Fruit fly (Drosophila melanogaster) whole organism, prepupa: ENCODE results near the gene Hrd3.

Source experiments
- CG11762 ChIP-seq: fragments of 200-800 bp; sonication (Bioruptor generic); optimal IDR thresholded peaks from 3 replicates; lab custom pipeline; 2016; ENCODE audit warnings: missing biosample characterization, missing genetic modification characterization; ENCODE audit not compliant: insufficient read depth
- CG11902 ChIP-seq: fragments of 200-800 bp; sonication (Bioruptor generic); optimal IDR thresholded peaks from 3 replicates; lab custom pipeline; 2016; ENCODE audit warnings: missing biosample characterization, missing genetic modification characterization
- CG1621 ChIP-seq: fragments of 200-800 bp; sonication (Bioruptor generic); optimal IDR thresholded peaks from 3 replicates; lab custom pipeline; 2018; ENCODE audit warnings: missing biosample characterization, mild to moderate bottlenecking, missing genetic modification characterization
- CG16779 ChIP-seq: fragments of 200-800 bp; sonication (Bioruptor generic); optimal IDR thresholded peaks from 3 replicates; lab custom pipeline; 2017; ENCODE audit warnings: missing biosample characterization, mild to moderate bottlenecking, missing genetic modification characterization
- CG3032 ChIP-seq: fragments of 200-800 bp; optimal IDR thresholded peaks from 2 replicates; lab custom pipeline; 2019; ENCODE audit warnings: missing biosample characterization, mild to moderate bottlenecking, missing genetic modification characterization, moderate library complexity
- CG31627 ChIP-seq: fragments of 200-800 bp; sonication (Bioruptor generic); optimal IDR thresholded peaks from 3 replicates; lab custom pipeline; 2016; ENCODE audit warnings: missing biosample characterization, missing genetic modification characterization
- CG32006 ChIP-seq: fragments of 200-800 bp; sonication (Bioruptor generic); optimal IDR thresholded peaks from 3 replicates; lab custom pipeline; 2017; ENCODE audit warnings: missing biosample characterization, mild to moderate bottlenecking, missing genetic modification characterization
- CG34406 ChIP-seq: fragments of 200-800 bp; sonication (Bioruptor generic); optimal IDR thresholded peaks from 3 replicates; lab custom pipeline; 2016; ENCODE audit warnings: missing biosample characterization, missing genetic modification characterization
- CG3919 ChIP-seq: fragments of 200-800 bp; sonication (Bioruptor generic); optimal IDR thresholded peaks from 3 replicates; lab custom pipeline; 2016; ENCODE audit warnings: missing biosample characterization, missing genetic modification characterization
- CG4318 ChIP-seq: fragments of 200-800 bp; sonication (Bioruptor generic); optimal IDR thresholded peaks from 3 replicates; lab custom pipeline; 2017; ENCODE audit warnings: missing biosample characterization, mild to moderate bottlenecking, missing genetic modification characterization
- CG6163 ChIP-seq: fragments of 200-800 bp; sonication (Bioruptor generic); IDR thresholded peaks from 3 replicates; pipeline ENCODE4 v1.3.6; 2022; ENCODE audit warnings: missing biosample characterization, missing genetic modification characterization
- CG6276 ChIP-seq: fragments of 200-800 bp; sonication (Bioruptor generic); optimal IDR thresholded peaks from 2 replicates; lab custom pipeline; 2017; ENCODE audit warnings: missing biosample characterization, mild to moderate bottlenecking, missing genetic modification characterization
- CG6792 ChIP-seq: fragments of 200-800 bp; sonication (Bioruptor generic); optimal IDR thresholded peaks from 3 replicates; lab custom pipeline; 2016; ENCODE audit warnings: missing biosample characterization, missing genetic modification characterization
- CG6808 ChIP-seq: fragments of 200-800 bp; sonication (Bioruptor generic); optimal IDR thresholded peaks from 3 replicates; lab custom pipeline; 2017; ENCODE audit warnings: missing biosample characterization, missing genetic modification characterization, mild to moderate bottlenecking, moderate library complexity, missing genetic modification reagents
- CG6854 ChIP-seq: fragments of 200-800 bp; sonication (Bioruptor generic); optimal IDR thresholded peaks from 2 replicates; lab custom pipeline; 2017; ENCODE audit warnings: missing biosample characterization, mild to moderate bottlenecking, missing genetic modification characterization
- CG7368 ChIP-seq: fragments of 200-800 bp; sonication (Bioruptor generic); optimal IDR thresholded peaks from 3 replicates; lab custom pipeline; 2016; ENCODE audit warnings: missing biosample characterization, missing genetic modification characterization
- CG8119 ChIP-seq: fragments of 200-800 bp; sonication (Bioruptor generic); IDR thresholded peaks from 3 replicates; pipeline ENCODE4 v1.3.6; 2022; ENCODE audit warnings: missing biosample characterization, missing genetic modification characterization
- CG8319 ChIP-seq: fragments of 200-800 bp; sonication (Bioruptor generic); optimal IDR thresholded peaks from 3 replicates; lab custom pipeline; 2016; ENCODE audit warnings: missing biosample characterization, missing genetic modification characterization
- Eip78C ChIP-seq: fragments of 200-800 bp; sonication (Bioruptor generic); peaks from one replicate; lab custom pipeline; 2016; ENCODE audit warnings: missing biosample characterization, missing genetic modification characterization
- Eip93F ChIP-seq: fragments of 200-800 bp; sonication (Bioruptor generic); optimal IDR thresholded peaks from 2 replicates; lab custom pipeline; 2016; ENCODE audit warnings: missing biosample characterization, mild to moderate bottlenecking, missing genetic modification characterization
- Ets21C ChIP-seq: fragments of 200-800 bp; sonication (Bioruptor generic); optimal IDR thresholded peaks from 3 replicates; lab custom pipeline; 2016; ENCODE audit warnings: missing biosample characterization, missing genetic modification characterization
- Ets96B ChIP-seq: fragments of 200-800 bp; optimal IDR thresholded peaks from 2 replicates; lab custom pipeline; 2019; ENCODE audit warnings: missing biosample characterization, mild to moderate bottlenecking, missing genetic modification characterization, moderate library complexity
- Gug ChIP-seq: fragments of 200-800 bp; sonication (Bioruptor generic); IDR thresholded peaks from 2 replicates; pipeline ENCODE4 v1.3.6; 2022; ENCODE audit warnings: missing biosample characterization, missing genetic modification characterization
- Hr38 ChIP-seq: sonication (Bioruptor generic); optimal IDR thresholded peaks from 2 replicates; lab custom pipeline; 2016; ENCODE audit warnings: missing biosample characterization, missing genetic modification characterization
- OdsH ChIP-seq: fragments of 200-800 bp; sonication (Bioruptor generic); optimal IDR thresholded peaks from 3 replicates; lab custom pipeline; 2016; ENCODE audit warnings: missing biosample characterization, missing genetic modification characterization
- Sox102F ChIP-seq: fragments of 200-800 bp; sonication (Bioruptor generic); optimal IDR thresholded peaks from 2 replicates; lab custom pipeline; 2016; ENCODE audit warnings: missing biosample characterization, mild to moderate bottlenecking, missing genetic modification characterization
- Sox14 ChIP-seq: fragments of 200-800 bp; sonication (Bioruptor generic); optimal IDR thresholded peaks from 3 replicates; lab custom pipeline; 2016; ENCODE audit warnings: missing biosample characterization, missing genetic modification characterization
- achi ChIP-seq: fragments of 200-800 bp; sonication (Bioruptor generic); optimal IDR thresholded peaks from 3 replicates; lab custom pipeline; 2016; ENCODE audit warnings: missing biosample characterization, missing genetic modification characterization
- acj6 ChIP-seq: fragments of 200-800 bp; sonication (Bioruptor generic); optimal IDR thresholded peaks from 3 replicates; lab custom pipeline; 2016; ENCODE audit warnings: missing biosample characterization, missing genetic modification characterization
- cyc ChIP-seq: fragments of 200-800 bp; sonication (Bioruptor generic); optimal IDR thresholded peaks from 3 replicates; lab custom pipeline; 2016; ENCODE audit warnings: missing biosample characterization, missing genetic modification characterization
- dsx ChIP-seq: fragments of 200-800 bp; optimal IDR thresholded peaks from 3 replicates; lab custom pipeline; 2019; ENCODE audit warnings: missing biosample characterization, mild to moderate bottlenecking, missing genetic modification characterization, moderate library complexity; ENCODE audit not compliant: poor library complexity, severe bottlenecking
- esn ChIP-seq: fragments of 200-800 bp; sonication (Bioruptor generic); optimal IDR thresholded peaks from 2 replicates; lab custom pipeline; 2016; ENCODE audit warnings: missing biosample characterization, mild to moderate bottlenecking, missing genetic modification characterization, moderate library complexity
- fd59A ChIP-seq: fragments of 200-800 bp; sonication (Bioruptor generic); optimal IDR thresholded peaks from 2 replicates; lab custom pipeline; 2017; ENCODE audit warnings: missing biosample characterization, mild to moderate bottlenecking, missing genetic modification characterization, missing genetic modification reagents
- fkh ChIP-seq: fragments of 200-800 bp; sonication (Bioruptor generic); optimal IDR thresholded peaks from 3 replicates; lab custom pipeline; 2017; ENCODE audit warnings: missing biosample characterization, mild to moderate bottlenecking, missing genetic modification characterization, moderate library complexity
- pdm3 ChIP-seq: fragments of 200-800 bp; sonication (Bioruptor generic); optimal IDR thresholded peaks from 3 replicates; lab custom pipeline; 2016; ENCODE audit warnings: missing biosample characterization, missing genetic modification characterization
- salr ChIP-seq, 2 experiments: fragments of 200-800 bp; sonication (Bioruptor generic); optimal IDR thresholded peaks; 3 replicates each; lab custom pipeline; 2016 to 2018; ENCODE audit warnings: missing biosample characterization in 2 of 2, missing genetic modification characterization in 2 of 2, mild to moderate bottlenecking in 1 of 2
- ss ChIP-seq, 2 experiments: fragments of 200-800 bp; sonication (Bioruptor generic); optimal IDR thresholded peaks; 2 replicates in 1 of 2; 3 replicates in 1 of 2; lab custom pipeline; 2017 to 2018; ENCODE audit warnings: mild to moderate bottlenecking in 2 of 2, missing biosample characterization in 2 of 2, missing genetic modification characterization in 2 of 2, moderate library complexity in 1 of 2
- svp ChIP-seq: fragments of 200-800 bp; sonication (Bioruptor generic); peaks from one replicate; lab custom pipeline; 2016; ENCODE audit warnings: missing biosample characterization, missing genetic modification characterization
- vri ChIP-seq: fragments of 200-800 bp; sonication (Bioruptor generic); optimal IDR thresholded peaks from 3 replicates; lab custom pipeline; 2016; ENCODE audit warnings: missing biosample characterization, mild to moderate bottlenecking, missing genetic modification characterization

Hrd3 gene

DNA sequence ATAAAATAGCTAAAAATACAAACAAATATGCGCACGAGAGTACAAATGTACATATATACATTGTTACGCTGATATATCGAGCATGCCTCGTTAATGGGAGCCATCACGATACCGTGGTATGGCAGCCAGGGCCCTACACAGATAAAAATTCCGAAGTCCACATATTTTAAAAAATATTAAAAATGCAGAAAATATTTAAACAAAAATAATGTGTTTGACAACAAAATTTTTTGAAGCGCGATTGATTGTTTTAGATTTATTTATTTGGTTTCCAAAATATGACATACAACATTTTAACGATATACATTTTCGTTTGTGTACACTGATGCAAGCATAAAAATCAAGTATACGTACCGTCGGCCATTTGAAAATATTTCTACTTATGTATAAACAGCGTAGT lies 31.6 kb downstream of the Hrd3 start (continued):
- TF ChIP-seq achi (GFP tag; lab: Kevin White, UChicago), result peak; percentile 69
- TF ChIP-seq Ets21C (GFP tag; lab: Kevin White, UChicago), result peak; percentile 29
- TF ChIP-seq Sox102F (GFP tag; lab: Kevin White, UChicago), result peak; percentile 69
- TF ChIP-seq CG8319, result peak; percentile 43
- TF ChIP-seq CG3919 (GFP tag; lab: Kevin White, UChicago), result peak; percentile 65
- no peak for TF ChIP-seq Eip93F (GFP tag; lab: Kevin White, UChicago)
- TF ChIP-seq fkh, result peak; percentile 54
- TF ChIP-seq CG6276 (GFP tag; lab: Kevin White, UChicago), result peak; percentile 75
- TF ChIP-seq dsx (GFP tag; lab: Kevin White, UChicago), result peak; percentile 47
- peak; percentile 33 for TF ChIP-seq CG11902
- TF ChIP-seq Ets96B, result peak; percentile 62
- peak; percentile 61 for TF ChIP-seq CG34406 (GFP tag; lab: Kevin White, UChicago)
- TF ChIP-seq CG6854 (GFP tag; lab: Kevin White, UChicago), result no peak
- TF ChIP-seq salr (GFP tag; optimal IDR thresholded peaks at IDR 0.05; lab: Kevin White, UChicago), result peak in 1 of 2 experiments; percentile 70
- TF ChIP-seq CG8119, result peak; percentile 82
- TF ChIP-seq CG4318, result peak; percentile 33
- TF ChIP-seq esn (GFP tag; lab: Kevin White, UChicago), result peak; percentile 78
- TF ChIP-seq CG7368 (GFP tag; lab: Kevin White, UChicago), result peak; percentile 46
- peak; percentile 16 for TF ChIP-seq CG1621 (tag; lab: Kevin White, UChicago)
- peak; percentile 20 for TF ChIP-seq fd59A (GFP tag; lab: Kevin White, UChicago)
- TF ChIP-seq OdsH (GFP tag; lab: Kevin White, UChicago), result peak; percentile 76
- TF ChIP-seq CG3032 (tag; lab: Kevin White, UChicago), result peak; percentile 54
- TF ChIP-seq Hr38 (GFP tag; lab: Kevin White, UChicago), result no peak
- peak; percentile 66 for TF ChIP-seq Sox14 (GFP tag; lab: Kevin White, UChicago)
- peak; percentile 63 for TF ChIP-seq acj6 (GFP tag; lab: Kevin White, UChicago)
- TF ChIP-seq CG6163, result peak; percentile 78
- peak; percentile 4 for TF ChIP-seq CG16779 (tag; lab: Kevin White, UChicago)
- TF ChIP-seq CG11762 (GFP tag; lab: Kevin White, UChicago), result peak; percentile 5
- peak; percentile 93 for TF ChIP-seq Eip78C (GFP tag; lab: Kevin White, UChicago)
- peak; percentile 52 for TF ChIP-seq cyc (GFP tag; lab: Kevin White, UChicago)
- peak; percentile 61 for TF ChIP-seq CG6808 (GFP tag; lab: Kevin White, UChicago)
- TF ChIP-seq pdm3, result peak; percentile 74
- peak; percentile 58 for TF ChIP-seq CG31627 (GFP tag; lab: Kevin White, UChicago)
- peak; percentile 84 for TF ChIP-seq svp (GFP tag; lab: Kevin White, UChicago)
- TF ChIP-seq Gug, result peak; percentile 81
- peak; percentile 61 for TF ChIP-seq CG6792 (GFP tag; lab: Kevin White, UChicago)
- TF ChIP-seq CG32006 (GFP tag; lab: Kevin White, UChicago), result peak; percentile 84

DNA sequence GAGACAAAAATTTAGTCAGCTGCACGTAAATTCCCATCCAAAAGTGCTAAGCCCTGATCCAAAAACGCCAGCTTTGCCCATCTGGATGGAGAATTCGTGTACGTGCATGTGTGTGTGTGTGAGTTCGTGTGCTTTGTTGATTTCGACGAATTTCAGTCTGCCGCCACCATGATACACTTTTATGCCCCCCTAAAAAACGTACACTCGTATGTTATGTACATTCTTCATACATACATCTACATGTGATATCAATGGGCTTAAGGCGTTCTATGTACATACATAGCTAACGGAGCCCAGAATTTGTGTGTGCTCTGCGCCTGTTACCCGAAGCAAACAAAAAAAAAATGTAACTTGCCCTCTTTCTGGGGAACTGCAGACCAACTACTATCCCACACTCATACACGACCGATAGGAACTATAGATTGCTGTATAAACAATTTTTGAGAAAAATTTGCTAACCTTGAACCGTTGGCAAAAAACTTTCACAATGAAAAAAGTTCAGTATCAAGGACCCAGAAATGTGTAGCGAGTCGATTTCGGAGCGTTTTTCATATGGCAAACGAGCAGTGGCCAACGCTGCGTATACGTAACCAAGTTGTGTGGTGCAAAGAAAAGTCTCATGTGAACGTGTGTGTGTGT lies 32.5 kb downstream of the Hrd3 start:
- TF ChIP-seq Eip78C (GFP tag; lab: Kevin White, UChicago), result peak; percentile 42
- peak; percentile 92 for TF ChIP-seq fkh
- peak; percentile 74 for TF ChIP-seq svp (GFP tag; lab: Kevin White, UChicago)
- no peak for TF ChIP-seq ss (GFP tag; optimal IDR thresholded peaks at IDR 0.05; lab: Kevin White, UChicago)
- TF ChIP-seq vri (GFP tag; lab: Kevin White, UChicago), result peak; percentile 44
- TF ChIP-seq, all 60 proteins: peak for 4
